Worm (Caenorhabditis elegans) whole organism, L1 larva: ENCODE data around the gene F47B8.13.

Experiments
- C04F5.9 ChIP-seq: sonication (generic microtip); optimal IDR thresholded peaks from 2 replicates; lab custom pipeline; 2016; ENCODE audit warnings: missing genetic modification characterization, missing compliant biosample characterization
- C34B4.2 ChIP-seq: sonication (generic microtip); optimal IDR thresholded peaks from 2 replicates; lab custom pipeline; 2017; ENCODE audit warnings: mild to moderate bottlenecking, missing genetic modification characterization, missing compliant biosample characterization
- F16B12.6 ChIP-seq: fragments of 150-350 bp; optimal IDR thresholded peaks from 2 replicates; lab custom pipeline; 2014; ENCODE audit warnings: missing biosample characterization, missing genetic modification characterization
- aha-1 ChIP-seq: fragments of 150-350 bp; optimal IDR thresholded peaks from 2 replicates; lab custom pipeline; 2014; ENCODE audit warnings: missing biosample characterization, missing genetic modification characterization
- alr-1 ChIP-seq: fragments of 200-800 bp; sonication (Bioruptor generic); optimal IDR thresholded peaks from 2 replicates; lab custom pipeline; 2018; ENCODE audit warnings: borderline replicate concordance, mild to moderate bottlenecking, missing genetic modification characterization, missing compliant biosample characterization
- aly-2 ChIP-seq: fragments of 150-350 bp; optimal IDR thresholded peaks from 2 replicates; lab custom pipeline; 2014; ENCODE audit warnings: missing biosample characterization, missing genetic modification characterization
- ama-1 ChIP-seq: fragments of 150-350 bp; optimal IDR thresholded peaks from 2 replicates; lab custom pipeline; 2014
- blmp-1 ChIP-seq: fragments of 150-350 bp; optimal IDR thresholded peaks from 2 replicates; lab custom pipeline; 2014; ENCODE audit warnings: missing biosample characterization, missing genetic modification characterization
- ceh-63 ChIP-seq: fragments of 200-800 bp; sonication (Bioruptor generic); optimal IDR thresholded peaks from 2 replicates; lab custom pipeline; 2018; ENCODE audit warnings: mild to moderate bottlenecking, missing genetic modification characterization, missing compliant biosample characterization
- ceh-8 ChIP-seq: fragments of 200-800 bp; sonication (Bioruptor generic); optimal IDR thresholded peaks from 2 replicates; lab custom pipeline; 2018; ENCODE audit warnings: mild to moderate bottlenecking, missing genetic modification characterization, moderate library complexity, missing compliant biosample characterization
- ceh-82 ChIP-seq, 3 experiments: fragments of 150-350 bp in 1 of 3; sonication (generic microtip) in 2 of 3; optimal IDR thresholded peaks; 2 replicates each; lab custom pipeline; 2014 to 2017; ENCODE audit warnings: missing biosample characterization in 3 of 3, missing genetic modification characterization in 3 of 3
- ceh-90 ChIP-seq: sonication (generic microtip); optimal IDR thresholded peaks from 2 replicates; lab custom pipeline; 2016; ENCODE audit warnings: missing genetic modification characterization, missing compliant biosample characterization
- ces-1 ChIP-seq: fragments of 150-350 bp; optimal IDR thresholded peaks from 2 replicates; lab custom pipeline; 2014; ENCODE audit warnings: missing biosample characterization, missing genetic modification reagents, missing genetic modification characterization
- dpl-1 ChIP-seq, 3 experiments: fragments of 150-350 bp in 2 of 3; sonication (generic microtip) in 1 of 3; optimal IDR thresholded peaks; 2 replicates each; lab custom pipeline; 2014 to 2017; ENCODE audit warnings: missing biosample characterization in 3 of 3, missing genetic modification characterization in 3 of 3, missing genetic modification reagents in 3 of 3
- efl-3 ChIP-seq: fragments of 200-800 bp; sonication (Bioruptor generic); optimal IDR thresholded peaks from 2 replicates; lab custom pipeline; 2018; ENCODE audit warnings: mild to moderate bottlenecking, missing genetic modification characterization, missing compliant biosample characterization
- egl-27 ChIP-seq, 2 experiments: fragments of 150-350 bp in 1 of 2; sonication (generic microtip); optimal IDR thresholded peaks; 3 replicates each; lab custom pipeline; 2017 to 2018; ENCODE audit warnings: missing biosample characterization in 2 of 2, missing genetic modification characterization in 2 of 2, missing genetic modification reagents in 2 of 2
- fkh-8 ChIP-seq: sonication (generic microtip); optimal IDR thresholded peaks from 2 replicates; lab custom pipeline; 2016; ENCODE audit warnings: mild to moderate bottlenecking, missing genetic modification characterization, missing compliant biosample characterization
- grh-1 ChIP-seq: fragments of 200-800 bp; sonication (Bioruptor generic); IDR thresholded peaks from 2 replicates; pipeline ENCODE4 v1.3.6; 2022; ENCODE audit warnings: missing genetic modification reagents, missing genetic modification characterization, missing compliant biosample characterization
- hlh-4 ChIP-seq: sonication (generic microtip); optimal IDR thresholded peaks from 2 replicates; lab custom pipeline; 2016; ENCODE audit warnings: mild to moderate bottlenecking, missing genetic modification characterization, missing compliant biosample characterization
- hpl-2 ChIP-seq: fragments of 150-350 bp; optimal IDR thresholded peaks from 2 replicates; lab custom pipeline; 2014; ENCODE audit warnings: missing biosample characterization, missing genetic modification reagents, missing genetic modification characterization
- irx-1 ChIP-seq: sonication (generic microtip); optimal IDR thresholded peaks from 2 replicates; lab custom pipeline; 2016; ENCODE audit warnings: missing genetic modification characterization, missing compliant biosample characterization
- jun-1 ChIP-seq: fragments of 150-350 bp; optimal IDR thresholded peaks from 2 replicates; lab custom pipeline; 2014; ENCODE audit warnings: missing biosample characterization, missing genetic modification reagents, missing genetic modification characterization
- lin-13 ChIP-seq: fragments of 150-350 bp; optimal IDR thresholded peaks from 2 replicates; lab custom pipeline; 2014; ENCODE audit warnings: missing biosample characterization, missing genetic modification reagents, missing genetic modification characterization
- lin-35 ChIP-seq, 2 experiments: fragments of 150-350 bp; optimal IDR thresholded peaks; 2 replicates each; lab custom pipeline; 2014; ENCODE audit warnings: missing biosample characterization in 2 of 2, missing genetic modification characterization in 2 of 2, missing genetic modification reagents in 2 of 2
- lin-39 ChIP-seq: fragments of 150-350 bp; optimal IDR thresholded peaks from 2 replicates; lab custom pipeline; 2014; ENCODE audit warnings: missing biosample characterization, missing genetic modification reagents, missing genetic modification characterization
- lir-3 ChIP-seq: sonication (generic microtip); optimal IDR thresholded peaks from 2 replicates; lab custom pipeline; 2016; ENCODE audit warnings: mild to moderate bottlenecking, missing genetic modification characterization, moderate library complexity, missing compliant biosample characterization; ENCODE audit not compliant: poor library complexity
- mab-9 ChIP-seq: fragments of 200-800 bp; sonication (Bioruptor generic); IDR thresholded peaks from 2 replicates; pipeline ENCODE4 v1.3.6; 2022; ENCODE audit warnings: missing genetic modification reagents, missing genetic modification characterization, missing compliant biosample characterization
- mdl-1 ChIP-seq, 2 experiments: fragments of 150-350 bp; optimal IDR thresholded peaks; 2 replicates each; lab custom pipeline; 2014 to 2017; ENCODE audit warnings: missing biosample characterization in 2 of 2, missing genetic modification characterization in 2 of 2, inconsistent platforms in 1 of 2
- mep-1 ChIP-seq: fragments of 150-350 bp; optimal IDR thresholded peaks from 2 replicates; lab custom pipeline; 2014; ENCODE audit warnings: missing biosample characterization, missing genetic modification characterization
- nhr-12 ChIP-seq: sonication (generic microtip); optimal IDR thresholded peaks from 2 replicates; lab custom pipeline; 2017; ENCODE audit warnings: missing biosample characterization, missing genetic modification characterization
- nhr-20 ChIP-seq: sonication (generic microtip); optimal IDR thresholded peaks from 2 replicates; lab custom pipeline; 2016; ENCODE audit warnings: mild to moderate bottlenecking, missing genetic modification characterization, missing compliant biosample characterization
- nhr-28 ChIP-seq: fragments of 150-350 bp; optimal IDR thresholded peaks from 2 replicates; lab custom pipeline; 2014; ENCODE audit warnings: missing biosample characterization, missing genetic modification characterization
- nhr-71 ChIP-seq: sonication (generic microtip); optimal IDR thresholded peaks from 2 replicates; lab custom pipeline; 2016; ENCODE audit warnings: mild to moderate bottlenecking, missing genetic modification characterization, moderate library complexity, missing compliant biosample characterization
- nhr-77 ChIP-seq: fragments of 150-350 bp; optimal IDR thresholded peaks from 2 replicates; lab custom pipeline; 2014; ENCODE audit warnings: missing biosample characterization, missing genetic modification characterization
- nhr-90 ChIP-seq: sonication (generic microtip); optimal IDR thresholded peaks from 2 replicates; lab custom pipeline; 2016; ENCODE audit warnings: mild to moderate bottlenecking, missing genetic modification characterization, missing compliant biosample characterization; ENCODE audit not compliant: poor library complexity
- pax-3 ChIP-seq: fragments of 200-800 bp; sonication (Bioruptor generic); optimal IDR thresholded peaks from 2 replicates; lab custom pipeline; 2018; ENCODE audit warnings: mild to moderate bottlenecking, missing genetic modification characterization, moderate library complexity, missing compliant biosample characterization
- rnt-1 ChIP-seq: sonication (generic microtip); optimal IDR thresholded peaks from 2 replicates; lab custom pipeline; 2016; ENCODE audit warnings: mild to moderate bottlenecking, missing genetic modification characterization, moderate library complexity, missing compliant biosample characterization
- snpc-4 ChIP-seq: fragments of 150-350 bp; optimal IDR thresholded peaks from 2 replicates; lab custom pipeline; 2014; ENCODE audit warnings: missing biosample characterization, missing genetic modification characterization
- snu-23 ChIP-seq: sonication (generic microtip); optimal IDR thresholded peaks from 2 replicates; lab custom pipeline; 2016; ENCODE audit warnings: missing genetic modification characterization, missing compliant biosample characterization
- sup-37 ChIP-seq: fragments of 200-800 bp; sonication (Bioruptor generic); optimal IDR thresholded peaks from 2 replicates; lab custom pipeline; 2018; ENCODE audit warnings: mild to moderate bottlenecking, missing genetic modification characterization, missing compliant biosample characterization
- swsn-7 ChIP-seq: sonication (generic microtip); optimal IDR thresholded peaks from 2 replicates; lab custom pipeline; 2016; ENCODE audit warnings: missing genetic modification characterization, missing compliant biosample characterization
- tbx-2 ChIP-seq: sonication (generic microtip); optimal IDR thresholded peaks from 2 replicates; lab custom pipeline; 2016; ENCODE audit warnings: missing genetic modification characterization, missing compliant biosample characterization
- unc-130 ChIP-seq: fragments of 150-350 bp; optimal IDR thresholded peaks from 2 replicates; lab custom pipeline; 2017; ENCODE audit warnings: missing biosample characterization, missing genetic modification characterization, inconsistent platforms
- unc-86 ChIP-seq: sonication (generic microtip); optimal IDR thresholded peaks from 2 replicates; lab custom pipeline; 2016; ENCODE audit warnings: missing genetic modification characterization, missing compliant biosample characterization
- unc-98 ChIP-seq: fragments of 200-800 bp; sonication (Bioruptor generic); IDR thresholded peaks from 2 replicates; pipeline ENCODE4 v1.3.6; 2022; ENCODE audit warnings: missing genetic modification characterization, missing compliant biosample characterization
- xbp-1 ChIP-seq: sonication (generic microtip); optimal IDR thresholded peaks from 2 replicates; lab custom pipeline; 2016; ENCODE audit warnings: missing genetic modification characterization, missing compliant biosample characterization
- zip-4 ChIP-seq: fragments of 200-800 bp; sonication (Bioruptor generic); optimal IDR thresholded peaks from 2 replicates; lab custom pipeline; 2018; ENCODE audit warnings: mild to moderate bottlenecking, missing genetic modification characterization, moderate library complexity, missing compliant biosample characterization

The F47B8.13 gene

ce11 chrV:14350949-14351348 lies 31.4 kb upstream of the F47B8.13 start (continued):
- TF ChIP-seq ces-1 (GFP tag; lab: Kevin White, UChicago): no peak
- no peak for TF ChIP-seq ceh-8
- TF ChIP-seq tbx-2 (tag; lab: Kevin White, UChicago): peak; percentile 77
- no peak for TF ChIP-seq ama-1
- peak; percentile 91 for TF ChIP-seq snu-23 (GFP tag; lab: Kevin White, UChicago)
- TF ChIP-seq alr-1 (tag; lab: Kevin White, UChicago): no peak
- TF ChIP-seq swsn-7 (tag; lab: Kevin White, UChicago): peak; percentile 79
- TF ChIP-seq irx-1 (tag; lab: Kevin White, UChicago): peak; percentile 35
- peak; percentile 73 for TF ChIP-seq rnt-1 (tag; lab: Kevin White, UChicago)
- TF ChIP-seq sup-37 (GFP tag; lab: Kevin White, UChicago): no peak
- peak; percentile 63 for TF ChIP-seq lin-13
- TF ChIP-seq hlh-4 (tag; lab: Kevin White, UChicago): no peak
- TF ChIP-seq nhr-90 (tag; lab: Kevin White, UChicago): peak; percentile 45
- TF ChIP-seq efl-3 (GFP tag; lab: Kevin White, UChicago): no peak
- TF ChIP-seq F16B12.6 (tag; lab: Kevin White, UChicago): peak; percentile 20
- TF ChIP-seq unc-130 (tag; lab: Kevin White, UChicago): peak; percentile 51
- TF ChIP-seq mdl-1 (tag; optimal IDR thresholded peaks at IDR 0.05; lab: Kevin White, UChicago): peak in 1 of 2 experiments; percentile 64
- TF ChIP-seq lin-39: no peak
- no peak for TF ChIP-seq ceh-90
- peak; percentile 71 for TF ChIP-seq mep-1 (tag; lab: Kevin White, UChicago)
- TF ChIP-seq unc-98 (GFP tag; lab: Robert Waterston, UW): no peak
- peak; percentile 82 for TF ChIP-seq nhr-71 (tag; lab: Kevin White, UChicago)
- peak; percentile 62 for TF ChIP-seq snpc-4 (tag; lab: Kevin White, UChicago)
- peak; percentile 59 to 94 (median 59) for TF ChIP-seq ceh-82 (tag; optimal IDR thresholded peaks at IDR 0.05; lab: Kevin White, UChicago)
- TF ChIP-seq aly-2 (tag; lab: Kevin White, UChicago): no peak
- peak; percentile 64 for TF ChIP-seq blmp-1 (tag; lab: Kevin White, UChicago)
- no peak for TF ChIP-seq mab-9 (GFP tag; lab: Robert Waterston, UW)
- no peak for TF ChIP-seq zip-4 (GFP tag; lab: Kevin White, UChicago)
- peak; percentile 85 for TF ChIP-seq nhr-20
- peak; percentile 86 for TF ChIP-seq nhr-77 (tag; lab: Kevin White, UChicago)
- peak; percentile 13 to 19 for TF ChIP-seq egl-27 (tag; optimal IDR thresholded peaks at IDR 0.05; lab: Kevin White, UChicago)
- peak; percentile 73 for TF ChIP-seq unc-86 (tag; lab: Kevin White, UChicago)
- TF ChIP-seq nhr-12 (tag; lab: Kevin White, UChicago): no peak
- peak; percentile 65 to 75 (median 72) for TF ChIP-seq dpl-1 (GFP tag; optimal IDR thresholded peaks at IDR 0.05; lab: Kevin White, UChicago)
- no peak for TF ChIP-seq C04F5.9 (tag; lab: Kevin White, UChicago)
- TF ChIP-seq C34B4.2: no peak
- TF ChIP-seq aha-1: no peak
- peak; percentile 51 for TF ChIP-seq jun-1 (tag; lab: Kevin White, UChicago)
- TF ChIP-seq lin-35 (GFP tag; optimal IDR thresholded peaks at IDR 0.05; lab: Kevin White, UChicago): peak; percentile 83 to 85
- TF ChIP-seq ceh-63 (GFP tag; lab: Kevin White, UChicago): no peak
- TF ChIP-seq pax-3: peak; percentile 85
- TF ChIP-seq fkh-8 (tag; lab: Kevin White, UChicago): peak; percentile 89
- TF ChIP-seq lir-3: peak; percentile 39
- peak; percentile 71 for TF ChIP-seq xbp-1 (tag; lab: Kevin White, UChicago)
- peak; percentile 38 for TF ChIP-seq hpl-2 (GFP tag; lab: Kevin White, UChicago)
- peak; percentile 56; the same call in 1 of the 2 replicates for TF ChIP-seq grh-1 (GFP tag; lab: Robert Waterston, UW)
- no peak for TF ChIP-seq nhr-28 (tag; lab: Kevin White, UChicago)
